Fruit fly (Drosophila melanogaster) whole organism, embryonic: ENCODE results near the gene Shmt.

Experiments
- B-H1 ChIP-seq: fragments of 200-800 bp; sonication (Bioruptor generic); IDR thresholded peaks from 3 replicates; pipeline ENCODE4 v1.3.6; 2022; ENCODE audit warnings: missing biosample characterization, missing genetic modification characterization
- Blimp-1 ChIP-seq: fragments of 200-800 bp; sonication (Bioruptor generic); optimal IDR thresholded peaks from 3 replicates; lab custom pipeline; 2018; ENCODE audit warnings: missing biosample characterization, missing genetic modification characterization, mild to moderate bottlenecking, moderate library complexity, missing genetic modification reagents
- CG10209 ChIP-seq: fragments of 200-800 bp; sonication (Bioruptor generic); optimal IDR thresholded peaks from 3 replicates; lab custom pipeline; 2017; ENCODE audit warnings: missing biosample characterization, mild to moderate bottlenecking, missing genetic modification characterization, missing genetic modification reagents
- CG10321 ChIP-seq: fragments of 200-800 bp; sonication (Bioruptor generic); IDR thresholded peaks from 2 replicates; pipeline ENCODE4 v1.3.6; 2022; ENCODE audit warnings: missing biosample characterization, missing genetic modification characterization
- CG11504 ChIP-seq: fragments of 200-800 bp; sonication (Bioruptor generic); optimal IDR thresholded peaks from 3 replicates; lab custom pipeline; 2019; ENCODE audit warnings: missing biosample characterization, mild to moderate bottlenecking, missing genetic modification characterization, moderate library complexity
- CG11695 ChIP-seq: fragments of 200-800 bp; sonication (Bioruptor generic); IDR thresholded peaks from 3 replicates; pipeline ENCODE4 v1.3.6; 2022; ENCODE audit warnings: missing biosample characterization, missing genetic modification characterization
- CG12659 ChIP-seq: fragments of 200-800 bp; sonication (Bioruptor generic); optimal IDR thresholded peaks from 3 replicates; lab custom pipeline; 2017; ENCODE audit warnings: mild to moderate bottlenecking, missing biosample characterization, missing genetic modification reagents, missing genetic modification characterization
- CG13894 ChIP-seq: fragments of 200-800 bp; sonication (Bioruptor generic); optimal IDR thresholded peaks from 3 replicates; lab custom pipeline; 2018; ENCODE audit warnings: missing biosample characterization, mild to moderate bottlenecking, missing genetic modification characterization, moderate library complexity
- CG1529 ChIP-seq: fragments of 200-800 bp; sonication (Bioruptor generic); optimal IDR thresholded peaks from 3 replicates; lab custom pipeline; 2018; ENCODE audit warnings: missing biosample characterization, missing genetic modification characterization
- CG17328 ChIP-seq: fragments of 200-800 bp; sonication (Bioruptor generic); IDR thresholded peaks from 2 replicates; pipeline ENCODE4 v1.3.6; 2022; ENCODE audit warnings: missing biosample characterization, missing genetic modification characterization
- CG17612 ChIP-seq: fragments of 200-800 bp; sonication (Bioruptor generic); IDR thresholded peaks from 2 replicates; pipeline ENCODE4 v1.3.6; 2022; ENCODE audit warnings: missing biosample characterization, missing genetic modification characterization
- CG1792 ChIP-seq: fragments of 200-800 bp; sonication (Bioruptor generic); optimal IDR thresholded peaks from 2 replicates; lab custom pipeline; 2016; ENCODE audit warnings: missing biosample characterization, missing genetic modification characterization
- CG2678 ChIP-seq: fragments of 200-800 bp; sonication (Bioruptor generic); optimal IDR thresholded peaks from 3 replicates; lab custom pipeline; 2019; ENCODE audit warnings: missing biosample characterization, mild to moderate bottlenecking, missing genetic modification characterization, moderate library complexity
- CG2889 ChIP-seq: fragments of 200-800 bp; sonication (Bioruptor generic); IDR thresholded peaks from 3 replicates; pipeline ENCODE4 v1.3.6; 2022; ENCODE audit warnings: missing biosample characterization, missing genetic modification characterization
- CG34224 ChIP-seq: fragments of 200-800 bp; sonication (Bioruptor generic); IDR thresholded peaks from 3 replicates; pipeline ENCODE4 v1.3.6; 2022; ENCODE audit warnings: missing biosample characterization, missing genetic modification characterization; ENCODE audit not compliant: partially characterized antibody
- CG3726 ChIP-seq: fragments of 200-800 bp; sonication (Bioruptor generic); IDR thresholded peaks from 3 replicates; pipeline ENCODE4, ENCODE4 v1.3.6; 2022; ENCODE audit warnings: missing biosample characterization, missing genetic modification characterization
- CG6689 ChIP-seq: fragments of 200-800 bp; sonication (Bioruptor generic); IDR thresholded peaks from 2 replicates; pipeline ENCODE4 v1.3.6; 2022; ENCODE audit warnings: missing biosample characterization, missing genetic modification characterization
- CG7372 ChIP-seq: fragments of 200-800 bp; sonication (Bioruptor generic); IDR thresholded peaks from 2 replicates; pipeline ENCODE4 v1.3.6; 2022; ENCODE audit warnings: missing biosample characterization, missing genetic modification characterization
- CG7745 ChIP-seq: fragments of 200-800 bp; sonication (Bioruptor generic); optimal IDR thresholded peaks from 2 replicates; lab custom pipeline; 2018; ENCODE audit warnings: missing biosample characterization, mild to moderate bottlenecking, missing genetic modification characterization, moderate library complexity
- CG9876 ChIP-seq: fragments of 200-800 bp; sonication (Bioruptor generic); optimal IDR thresholded peaks from 2 replicates; lab custom pipeline; 2016; ENCODE audit warnings: missing biosample characterization, missing genetic modification characterization
- Deaf1 ChIP-seq: fragments of 200-800 bp; optimal IDR thresholded peaks from 3 replicates; lab custom pipeline; 2019; ENCODE audit warnings: missing biosample characterization, mild to moderate bottlenecking, missing genetic modification characterization, moderate library complexity
- Dek ChIP-seq: fragments of 200-800 bp; sonication (Bioruptor generic); optimal IDR thresholded peaks from 3 replicates; lab custom pipeline; 2019; ENCODE audit warnings: missing biosample characterization, mild to moderate bottlenecking, missing genetic modification characterization, moderate library complexity
- Dip2 ChIP-seq: fragments of 200-800 bp; sonication (Bioruptor generic); IDR thresholded peaks from 2 replicates; pipeline ENCODE4 v1.3.6; 2022; ENCODE audit warnings: missing biosample characterization, missing genetic modification characterization
- Doc3 ChIP-seq: fragments of 200-800 bp; sonication (Bioruptor generic); IDR thresholded peaks from 3 replicates; pipeline ENCODE4 v1.3.6; 2022; ENCODE audit warnings: missing biosample characterization, missing genetic modification characterization; ENCODE audit not compliant: partially characterized antibody
- Dp ChIP-seq: fragments of 200-800 bp; sonication (Bioruptor generic); optimal IDR thresholded peaks from 2 replicates; lab custom pipeline; 2018; ENCODE audit warnings: missing biosample characterization, mild to moderate bottlenecking, missing genetic modification characterization, moderate library complexity
- E2f1 ChIP-seq: fragments of 200-800 bp; sonication (Bioruptor generic); IDR thresholded peaks from 2 replicates; pipeline ENCODE4 v1.3.6; 2022; ENCODE audit warnings: missing biosample characterization, missing genetic modification characterization
- Jarid2 ChIP-seq: fragments of 200-800 bp; sonication (Bioruptor generic); optimal IDR thresholded peaks from 3 replicates; lab custom pipeline; 2017; ENCODE audit warnings: mild to moderate bottlenecking, missing biosample characterization, missing genetic modification reagents, missing genetic modification characterization
- Max ChIP-seq: fragments of 200-800 bp; sonication (Bioruptor generic); optimal IDR thresholded peaks from 2 replicates; lab custom pipeline; 2016; ENCODE audit warnings: missing biosample characterization, mild to moderate bottlenecking, missing genetic modification characterization
- Rfx ChIP-seq: fragments of 200-800 bp; sonication (Bioruptor generic); IDR thresholded peaks from 2 replicates; pipeline ENCODE4 v1.3.6; 2022; ENCODE audit warnings: missing biosample characterization, missing genetic modification characterization
- Tbp ChIP-seq: fragments of >200 bp; optimal IDR thresholded peaks from 2 replicates; lab custom pipeline; 2018; ENCODE audit warnings: missing biosample characterization, missing genetic modification characterization
- YL-1 ChIP-seq: fragments of 200-800 bp; sonication (Bioruptor generic); optimal IDR thresholded peaks from 3 replicates; lab custom pipeline; 2017; ENCODE audit warnings: missing biosample characterization, mild to moderate bottlenecking, missing genetic modification characterization
- ash1 ChIP-seq: fragments of 200-800 bp; sonication (Bioruptor generic); optimal IDR thresholded peaks from 2 replicates; lab custom pipeline; 2018; ENCODE audit warnings: missing biosample characterization, mild to moderate bottlenecking, missing genetic modification characterization
- bab2 ChIP-seq: fragments of 200-800 bp; sonication (Bioruptor generic); optimal IDR thresholded peaks from 2 replicates; lab custom pipeline; 2016; ENCODE audit warnings: missing biosample characterization, missing genetic modification characterization
- bbx ChIP-seq: fragments of 200-800 bp; sonication (Bioruptor generic); IDR thresholded peaks from 2 replicates; pipeline ENCODE4 v1.3.6; 2022; ENCODE audit warnings: missing biosample characterization, missing genetic modification characterization; ENCODE audit not compliant: partially characterized antibody
- bsh ChIP-seq, 2 experiments: fragments of 200-800 bp; sonication (Bioruptor generic); optimal IDR thresholded peaks; 2 replicates each; lab custom pipeline; 2017 to 2018; ENCODE audit warnings: mild to moderate bottlenecking in 2 of 2, missing biosample characterization in 2 of 2, missing genetic modification characterization in 2 of 2, moderate library complexity in 1 of 2
- chn ChIP-seq: fragments of 200-800 bp; sonication (Bioruptor generic); optimal IDR thresholded peaks from 2 replicates; lab custom pipeline; 2016; ENCODE audit warnings: missing biosample characterization, missing genetic modification characterization
- dimm ChIP-seq: fragments of 200-800 bp; sonication (Bioruptor generic); IDR thresholded peaks from 2 replicates; pipeline ENCODE4 v1.3.6; 2022; ENCODE audit warnings: missing biosample characterization, missing genetic modification characterization
- fd64A ChIP-seq: fragments of 200-800 bp; sonication (Bioruptor generic); optimal IDR thresholded peaks from 3 replicates; lab custom pipeline; 2018; ENCODE audit warnings: missing biosample characterization, mild to moderate bottlenecking, missing genetic modification characterization
- gsb ChIP-seq: fragments of 200-800 bp; sonication (Bioruptor generic); IDR thresholded peaks from 2 replicates; pipeline ENCODE4 v1.3.6; 2022; ENCODE audit warnings: missing biosample characterization, missing genetic modification characterization
- lov ChIP-seq, 2 experiments: fragments of 200-800 bp in 1 of 2; fragments of >200 bp in 1 of 2; sonication (Bioruptor generic) in 1 of 2; IDR thresholded peaks in 1 of 2; optimal IDR thresholded peaks in 1 of 2; 2 replicates in 1 of 2; 3 replicates in 1 of 2; pipeline versions ENCODE4 v1.3.6 to Lab custom; 2017 to 2022; ENCODE audit warnings: missing biosample characterization in 1 of 2, missing genetic modification characterization in 1 of 2
- nau ChIP-seq: fragments of 200-800 bp; sonication (Bioruptor generic); optimal IDR thresholded peaks from 3 replicates; lab custom pipeline; 2017; ENCODE audit warnings: missing biosample characterization, mild to moderate bottlenecking, missing genetic modification characterization, missing genetic modification reagents
- odd ChIP-seq: fragments of 200-800 bp; sonication (Bioruptor generic); optimal IDR thresholded peaks from 2 replicates; lab custom pipeline; 2017; ENCODE audit warnings: missing biosample characterization, mild to moderate bottlenecking, missing genetic modification characterization
- pros ChIP-seq: fragments of 200-800 bp; sonication (Bioruptor generic); optimal IDR thresholded peaks from 3 replicates; lab custom pipeline; 2019; ENCODE audit warnings: missing biosample characterization, mild to moderate bottlenecking, missing genetic modification characterization, moderate library complexity
- seq ChIP-seq: fragments of 200-800 bp; sonication (Bioruptor generic); IDR thresholded peaks from 2 replicates; pipeline ENCODE4 v1.3.6; 2022; ENCODE audit warnings: missing biosample characterization, missing genetic modification characterization
- sim ChIP-seq: fragments of 200-800 bp; sonication (Bioruptor generic); IDR thresholded peaks from 2 replicates; pipeline ENCODE4 v1.3.6; 2022; ENCODE audit warnings: missing biosample characterization, missing genetic modification characterization
- slbo ChIP-seq: fragments of 200-800 bp; sonication (Bioruptor generic); IDR thresholded peaks from 2 replicates; pipeline ENCODE4 v1.3.6; 2022; ENCODE audit warnings: missing biosample characterization, missing genetic modification characterization
- sna ChIP-seq: fragments of 200-800 bp; sonication (Bioruptor generic); IDR thresholded peaks from 2 replicates; pipeline ENCODE4 v1.3.6; 2022; ENCODE audit warnings: missing biosample characterization, missing genetic modification characterization; ENCODE audit not compliant: partially characterized antibody
- sob ChIP-seq: fragments of 200-800 bp; sonication (Bioruptor generic); IDR thresholded peaks from 2 replicates; pipeline ENCODE4 v1.3.6; 2022; ENCODE audit warnings: missing biosample characterization, missing genetic modification characterization
- vnd ChIP-seq: fragments of 200-800 bp; sonication (Bioruptor generic); IDR thresholded peaks from 3 replicates; pipeline ENCODE4 v1.3.6; 2022; ENCODE audit warnings: missing biosample characterization, missing genetic modification characterization; ENCODE audit not compliant: partially characterized antibody
- z ChIP-seq: fragments of 200-800 bp; sonication (Bioruptor generic); IDR thresholded peaks from 3 replicates; pipeline ENCODE4 v1.3.6; 2022; ENCODE audit warnings: missing biosample characterization, missing genetic modification characterization
- zen2 ChIP-seq: fragments of 200-800 bp; sonication (Bioruptor generic); IDR thresholded peaks from 3 replicates; pipeline ENCODE4 v1.3.6; 2022; ENCODE audit warnings: missing biosample characterization, missing genetic modification characterization; ENCODE audit not compliant: partially characterized antibody

The Shmt gene

dm6 chrX:5941824-5942223 is 25.2 kb upstream of the Shmt start (continued):
- TF ChIP-seq CG2889: no peak
- TF ChIP-seq Dip2 (GFP tag; lab: Robert Waterston, UW): no peak
- no peak for TF ChIP-seq CG17328
- no peak for TF ChIP-seq CG3726
- TF ChIP-seq CG10209 (GFP tag; lab: Kevin White, UChicago): no peak
- TF ChIP-seq dimm (GFP tag; lab: Robert Waterston, UW): no peak
- TF ChIP-seq CG17612 (GFP tag; lab: Robert Waterston, UW): no peak
- no peak for TF ChIP-seq E2f1
- TF ChIP-seq Blimp-1 (GFP tag; lab: Kevin White, UChicago): no peak
- no peak for TF ChIP-seq nau (GFP tag; lab: Kevin White, UChicago)
- TF ChIP-seq CG2678: no peak
- no peak for TF ChIP-seq sna (GFP tag; lab: Robert Waterston, UW)
- TF ChIP-seq sim (GFP tag; lab: Robert Waterston, UW): no peak
- TF ChIP-seq CG7745 (tag; lab: Kevin White, UChicago): no peak
- no peak for TF ChIP-seq odd (GFP tag; lab: Kevin White, UChicago)
- TF ChIP-seq CG9876 (GFP tag; lab: Kevin White, UChicago): no peak
- no peak for TF ChIP-seq CG11695 (GFP tag; lab: Robert Waterston, UW)
- no peak for TF ChIP-seq ash1 (GFP tag; lab: Kevin White, UChicago)
- no peak for TF ChIP-seq CG12659 (GFP tag; lab: Kevin White, UChicago)
- TF ChIP-seq vnd (GFP tag; lab: Robert Waterston, UW): peak; percentile 41; the same call in 2 of the 3 replicates
- no peak for TF ChIP-seq YL-1 (GFP tag; lab: Kevin White, UChicago)
- no peak for TF ChIP-seq Max (GFP tag; lab: Kevin White, UChicago)
- no peak for TF ChIP-seq gsb (GFP tag; lab: Robert Waterston, UW)
- no peak for TF ChIP-seq Jarid2
- no peak for TF ChIP-seq CG1792 (GFP tag; lab: Kevin White, UChicago)
- TF ChIP-seq z (GFP tag; lab: Robert Waterston, UW): no peak
- peak; percentile 65 for TF ChIP-seq CG34224
- TF ChIP-seq bab2 (GFP tag; lab: Kevin White, UChicago): no peak
- TF ChIP-seq lov (optimal IDR thresholded peaks at IDR 0.05; lab: Kevin White, UChicago): no peak
- TF ChIP-seq lov (GFP tag; IDR thresholded peaks at IDR 0.05; lab: Robert Waterston, UW): no peak
- no peak for TF ChIP-seq CG11504
- no peak for TF ChIP-seq CG1529 (GFP tag; lab: Kevin White, UChicago)
- no peak for TF ChIP-seq CG7372 (GFP tag; lab: Robert Waterston, UW)
- peak; percentile 76 for TF ChIP-seq bbx (GFP tag; lab: Robert Waterston, UW)
- TF ChIP-seq Dp (GFP tag; lab: Kevin White, UChicago): peak; percentile 69
- no peak for TF ChIP-seq sob
- TF ChIP-seq seq (GFP tag; lab: Robert Waterston, UW): no peak
- no peak for TF ChIP-seq bsh (GFP tag; optimal IDR thresholded peaks at IDR 0.05; lab: Kevin White, UChicago)
- TF ChIP-seq CG6689 (GFP tag; lab: Robert Waterston, UW): no peak
- TF ChIP-seq CG13894 (tag; lab: Kevin White, UChicago): no peak
- TF ChIP-seq Tbp (GFP tag; lab: Kevin White, UChicago): no peak
- no peak for TF ChIP-seq CG10321
- TF ChIP-seq Rfx (GFP tag; lab: Robert Waterston, UW): no peak
- TF ChIP-seq B-H1: no peak
- no peak for TF ChIP-seq fd64A (GFP tag; lab: Kevin White, UChicago)
- no peak for TF ChIP-seq chn (GFP tag; lab: Kevin White, UChicago)
- no peak for TF ChIP-seq Dek (tag; lab: Kevin White, UChicago)
- no peak for TF ChIP-seq pros (GFP tag; lab: Kevin White, UChicago)
- TF ChIP-seq Deaf1 (tag; lab: Kevin White, UChicago): no peak
- TF ChIP-seq zen2: peak; percentile 50; the same call in 1 of the 3 replicates
- TF ChIP-seq Doc3 (GFP tag; lab: Robert Waterston, UW): peak; percentile 56
- peak; percentile 26; the same call in 1 of the 2 replicates for TF ChIP-seq slbo (GFP tag; lab: Robert Waterston, UW)
